Fruit fly (Drosophila melanogaster) whole organism: ENCODE measurements around the gene mthl10.

Experiments
- CG8478 ChIP-seq: fragments of >200 bp; optimal IDR thresholded peaks from 2 replicates; lab custom pipeline; 2018; ENCODE audit warnings: inconsistent platforms
- Dll ChIP-seq: fragments of >200 bp; optimal IDR thresholded peaks from 2 replicates; lab custom pipeline; 2017
- EcR ChIP-seq, 2 experiments: fragments of >200 bp; optimal IDR thresholded peaks; 2 replicates each; lab custom pipeline; 2017; ENCODE audit warnings: missing biosample characterization in 2 of 2, missing genetic modification characterization in 2 of 2, missing genetic modification reagents in 2 of 2
- pan ChIP-seq: fragments of >200 bp; optimal IDR thresholded peaks from 2 replicates; lab custom pipeline; 2017
- usp ChIP-seq: fragments of >200 bp; optimal IDR thresholded peaks from 2 replicates; lab custom pipeline; 2017; ENCODE audit warnings: missing biosample characterization, missing genetic modification characterization, mixed read lengths

dm6 chr3L:320798-321197, 21.9 kb downstream of the mthl10 start:
- TF ChIP-seq usp, result no peak
- TF ChIP-seq EcR (GFP tag; optimal IDR thresholded peaks at IDR 0.05; lab: Kevin White, UChicago), result no peak
- no peak for TF ChIP-seq Dll (lab: Kevin White, UChicago)
- TF ChIP-seq pan (lab: Kevin White, UChicago), result no peak
- no peak for TF ChIP-seq CG8478
